Fruit fly (Drosophila melanogaster) whole organism: ENCODE measurements around the gene CG14974.

ENCODE experiments used
- CG8478 ChIP-seq: fragments of >200 bp; optimal IDR thresholded peaks from 2 replicates; lab custom pipeline; 2018; ENCODE audit warnings: inconsistent platforms
- Dll ChIP-seq: fragments of >200 bp; optimal IDR thresholded peaks from 2 replicates; lab custom pipeline; 2017
- EcR ChIP-seq, 2 experiments: fragments of >200 bp; optimal IDR thresholded peaks; 2 replicates each; lab custom pipeline; 2017; ENCODE audit warnings: missing biosample characterization in 2 of 2, missing genetic modification characterization in 2 of 2, missing genetic modification reagents in 2 of 2
- usp ChIP-seq: fragments of >200 bp; optimal IDR thresholded peaks from 2 replicates; lab custom pipeline; 2017; ENCODE audit warnings: missing biosample characterization, missing genetic modification characterization, mixed read lengths

DNA sequence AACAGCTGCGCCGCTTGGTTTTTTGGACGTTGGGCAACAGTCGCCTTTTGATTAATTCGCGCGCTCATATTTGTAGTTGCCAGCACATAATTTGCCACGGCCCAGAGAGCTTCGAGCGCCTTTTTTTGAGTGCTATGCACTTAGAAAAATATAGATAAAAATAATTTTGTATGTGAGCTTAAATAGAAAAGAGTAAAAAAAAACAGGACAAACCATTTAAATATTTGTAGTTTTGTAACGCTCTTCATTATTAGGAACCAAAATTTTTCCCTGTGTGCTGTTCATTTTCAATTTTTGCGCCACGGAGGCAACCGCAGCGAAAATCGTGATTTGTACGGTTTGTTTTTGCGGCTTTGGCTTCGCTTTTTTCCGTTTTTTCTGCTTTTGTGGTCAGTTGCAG lies 28.7 kb upstream of the CG14974 start:
- TF ChIP-seq EcR (GFP tag; optimal IDR thresholded peaks at IDR 0.05; lab: Kevin White, UChicago), result no peak
- no peak for TF ChIP-seq Dll (lab: Kevin White, UChicago)
- TF ChIP-seq usp (GFP tag; lab: Kevin White, UChicago), result no peak
- no peak for TF ChIP-seq CG8478 (lab: Kevin White, UChicago)
